Fruit fly (Drosophila melanogaster): ENCODE data around the gene CG9175.

DNA sequence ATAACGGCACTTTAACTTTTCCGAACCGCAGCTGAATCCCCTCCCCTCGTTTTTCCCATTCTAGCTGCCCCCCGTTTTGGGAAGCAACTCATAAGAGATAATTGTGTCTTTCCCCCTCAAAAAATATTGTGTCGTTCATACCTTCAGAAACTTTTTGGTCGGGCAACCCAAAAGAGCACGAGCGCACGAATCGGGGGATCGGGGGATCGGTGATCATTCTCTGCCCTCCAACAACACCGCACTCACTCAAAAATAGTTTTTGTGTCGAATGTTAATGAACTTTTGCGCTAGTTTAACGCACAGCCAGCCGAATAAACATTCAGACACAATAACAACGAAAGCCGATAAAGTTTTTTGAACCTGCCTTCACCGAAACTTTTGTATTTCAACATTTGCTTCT lies 8.4 kb downstream of the CG9175 start:
- TF ChIP-seq Hmr (GFP tag; optimal IDR thresholded peaks at IDR 0.05), result no peak
- peak; percentile 19; the same call in 1 of the 2 replicates for TF ChIP-seq vvl (GFP tag; IDR thresholded peaks at IDR 0.05)
- peak; percentile 81 for TF ChIP-seq sd (tag; optimal IDR thresholded peaks at IDR 0.05)
- no peak for TF ChIP-seq schlank (tag; optimal IDR thresholded peaks at IDR 0.05)
- TF ChIP-seq CG12942 (GFP tag; optimal IDR thresholded peaks at IDR 0.05), result no peak
- TF ChIP-seq z (GFP tag; IDR thresholded peaks at IDR 0.05), result peak; percentile 92
- TF ChIP-seq YL-1 (GFP tag; optimal IDR thresholded peaks at IDR 0.05), result no peak
- no peak for TF ChIP-seq CTCF (GFP tag; optimal IDR thresholded peaks at IDR 0.05)
- TF ChIP-seq Dll (GFP tag; IDR thresholded peaks at IDR 0.05; ENCODE audit: partially characterized antibody), result no peak
- peak; percentile 62 for TF ChIP-seq CG34376 (GFP tag; optimal IDR thresholded peaks at IDR 0.05)
